Fruit fly (Drosophila melanogaster): Measurements from ENCODE around the gene CG6083.

dm6 chr3L:11609153-11609809 is 16.6 kb downstream of the CG6083 start, which contains the start of gene Duba:
- TF ChIP-seq rn (GFP tag; IDR thresholded peaks at IDR 0.05), result no peak
- no peak for TF ChIP-seq CG10348 (GFP tag; IDR thresholded peaks at IDR 0.05)
- TF ChIP-seq CG14655 (GFP tag; optimal IDR thresholded peaks at IDR 0.05), result no peak
- TF ChIP-seq EcR (GFP tag; optimal IDR thresholded peaks at IDR 0.05), result no peak
- TF ChIP-seq CG8301 (tag; optimal IDR thresholded peaks at IDR 0.05), result no peak
- TF ChIP-seq CG34367 (tag; optimal IDR thresholded peaks at IDR 0.05), result no peak
- no peak for TF ChIP-seq CG32121 (GFP tag; IDR thresholded peaks at IDR 0.05)
- no peak for TF ChIP-seq CG13204 (GFP tag; optimal IDR thresholded peaks at IDR 0.05)

Measured in whole organism, pupa.